Worm (Caenorhabditis elegans): Measurements from ENCODE around the gene lgc-30.

Gene lgc-30

DNA sequence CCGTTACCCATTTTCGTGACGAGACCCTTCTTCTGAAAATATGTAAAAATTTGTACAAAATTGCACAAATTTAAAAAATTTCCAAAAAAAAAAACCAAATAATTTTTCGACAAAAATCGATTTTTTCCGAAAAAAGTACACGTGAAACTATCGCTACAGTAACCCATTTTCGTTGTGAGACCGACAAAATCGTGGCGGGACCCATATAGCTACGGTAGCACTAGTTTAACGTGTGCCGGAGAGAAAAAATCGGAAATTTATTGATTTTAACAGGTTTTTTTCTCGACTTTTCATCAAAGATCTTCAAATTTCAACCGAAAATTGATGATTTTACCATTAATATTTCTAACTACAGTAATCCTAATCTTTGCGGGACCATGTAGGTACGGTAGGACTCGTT, 35.5 kb downstream of the lgc-30 start:
- TF ChIP-seq ceh-9 (tag; optimal IDR thresholded peaks at IDR 0.05) (no peak), nhr-11 (tag; optimal IDR thresholded peaks at IDR 0.05) (no peak)

DNA sequence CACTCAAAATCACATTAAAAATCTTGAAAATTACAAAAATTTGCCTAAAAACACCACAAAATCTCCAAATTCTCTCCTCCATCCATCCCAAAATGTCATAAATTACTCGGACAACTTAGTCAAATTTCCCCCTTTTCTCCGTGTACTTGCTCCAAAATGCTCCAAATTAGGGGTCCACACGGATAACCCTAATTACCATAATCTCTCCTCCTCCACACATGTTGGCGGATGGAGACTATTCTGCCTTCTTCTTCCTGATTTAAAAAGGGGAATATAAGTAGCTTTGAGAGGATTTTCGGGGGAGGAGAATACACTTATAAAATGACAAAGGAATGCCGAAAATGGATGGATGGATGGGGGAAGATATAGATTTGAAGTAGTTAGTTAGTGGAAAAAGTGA, 37.2 kb downstream of the lgc-30 start:
- TF ChIP-seq mdl-1 (tag; optimal IDR thresholded peaks at IDR 0.05) = no peak
- TF ChIP-seq fkh-10 (GFP tag; optimal IDR thresholded peaks at IDR 0.05) = peak; percentile 14

DNA sequence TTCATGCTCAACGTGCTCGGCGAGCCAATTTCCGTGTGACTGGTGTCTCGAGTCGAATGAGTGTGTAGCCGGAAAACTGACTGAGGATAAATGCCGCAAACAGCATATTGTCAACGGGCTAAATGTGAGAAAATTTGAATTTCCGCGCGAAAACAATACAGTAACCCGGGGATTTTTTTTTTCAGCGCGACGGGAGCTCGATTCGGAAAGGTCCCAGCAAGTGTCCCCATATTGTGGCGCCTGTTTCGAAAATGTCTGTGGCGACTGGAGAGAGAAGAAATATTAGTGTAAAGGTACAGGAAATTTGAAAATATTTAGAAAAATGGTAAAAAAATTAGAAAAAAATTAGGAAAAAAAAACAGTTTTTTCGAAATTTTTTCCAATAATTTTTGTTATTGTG, 46.4 kb downstream of the lgc-30 start:
- TF ChIP-seq nhr-28 (tag; optimal IDR thresholded peaks at IDR 0.05) (no peak), nhr-23 (tag; optimal IDR thresholded peaks at IDR 0.05) (no peak), ZK546.5 (tag; optimal IDR thresholded peaks at IDR 0.05) (no peak)

DNA sequence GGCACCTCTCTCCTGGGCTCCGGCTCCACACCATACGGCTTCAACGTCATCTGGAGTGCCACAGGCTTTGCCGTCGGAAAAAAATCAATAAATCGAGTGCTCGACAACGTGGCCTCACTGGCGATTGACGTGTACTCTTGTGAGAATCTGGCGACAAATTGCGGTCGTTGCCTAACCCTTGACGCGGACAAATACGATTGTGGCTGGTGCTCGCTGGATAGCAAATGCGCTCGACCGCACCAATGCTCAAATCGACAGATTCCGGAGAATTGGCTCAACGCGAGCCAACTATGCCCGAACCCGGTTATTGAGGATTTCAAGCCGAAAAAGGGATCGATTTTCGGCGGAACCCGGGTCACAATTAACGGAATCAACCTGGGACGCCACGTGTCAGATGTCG, 47.7 kb downstream of the lgc-30 start:
- TF ChIP-seq nhr-11 (tag; optimal IDR thresholded peaks at IDR 0.05) = no peak
- no peak for TF ChIP-seq lin-15B (tag; optimal IDR thresholded peaks at IDR 0.05)
- no peak for TF ChIP-seq ZK546.5 (tag; optimal IDR thresholded peaks at IDR 0.05)
- TF ChIP-seq nhr-43 (tag; optimal IDR thresholded peaks at IDR 0.05; ENCODE audit: poor library complexity, severe bottlenecking) = no peak
- TF ChIP-seq elt-1 (tag; optimal IDR thresholded peaks at IDR 0.05) = no peak
- no peak for TF ChIP-seq jun-1 (tag; optimal IDR thresholded peaks at IDR 0.05)
- TF ChIP-seq sea-2 (GFP tag; optimal IDR thresholded peaks at IDR 0.05) = no peak
- no peak for TF ChIP-seq egl-27 (tag; optimal IDR thresholded peaks at IDR 0.05)
- TF ChIP-seq pqm-1 (tag; optimal IDR thresholded peaks at IDR 0.05) = no peak
- no peak for TF ChIP-seq ceh-82 (tag; optimal IDR thresholded peaks at IDR 0.05)
- no peak for TF ChIP-seq daf-12 (tag; optimal IDR thresholded peaks at IDR 0.05)
- TF ChIP-seq fkh-10 (GFP tag; optimal IDR thresholded peaks at IDR 0.05) = no peak
- TF ChIP-seq unc-62 (GFP tag; optimal IDR thresholded peaks at IDR 0.05) = no peak
- no peak for TF ChIP-seq R02D3.7 (tag; optimal IDR thresholded peaks at IDR 0.05)
- TF ChIP-seq zag-1 (tag; optimal IDR thresholded peaks at IDR 0.05) = no peak
- TF ChIP-seq elt-2 (tag; optimal IDR thresholded peaks at IDR 0.05) = no peak
- no peak for TF ChIP-seq nhr-23 (tag; optimal IDR thresholded peaks at IDR 0.05)
- no peak for TF ChIP-seq mml-1 (tag; optimal IDR thresholded peaks at IDR 0.05)
- TF ChIP-seq fos-1 (tag; optimal IDR thresholded peaks at IDR 0.05) = no peak
- no peak for TF ChIP-seq nhr-77 (tag; optimal IDR thresholded peaks at IDR 0.05)

DNA sequence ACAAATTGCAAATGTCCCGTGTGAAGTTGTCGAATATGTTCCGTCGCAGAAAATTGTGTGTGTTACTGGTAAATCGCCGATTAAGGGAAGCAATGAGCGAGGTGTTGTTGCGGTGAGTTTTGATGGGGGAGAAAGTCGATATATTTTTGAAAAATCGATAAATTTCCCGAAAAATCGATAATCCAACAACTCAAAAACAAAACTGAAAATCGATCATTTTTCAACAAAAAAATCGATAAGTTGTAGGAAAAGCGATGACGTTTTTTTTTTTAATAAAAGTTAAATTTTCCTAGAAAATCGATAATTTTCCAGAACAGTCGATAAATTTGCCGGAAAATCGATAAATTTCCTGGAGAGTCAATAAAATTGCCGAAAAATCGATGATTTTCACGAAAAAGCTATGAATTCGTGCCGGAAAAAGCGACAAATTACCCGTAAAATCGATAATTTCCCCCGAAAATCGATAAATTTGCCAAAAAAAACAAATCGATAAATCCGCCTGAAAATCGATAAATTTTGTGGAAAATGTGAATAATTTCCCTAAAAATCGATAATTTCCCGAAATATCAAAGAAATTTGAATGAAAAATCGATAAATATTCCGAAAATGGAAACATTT, 48.2 kb downstream of the lgc-30 start:
- TF ChIP-seq daf-12 (tag; optimal IDR thresholded peaks at IDR 0.05) (no peak), ceh-28 (tag; optimal IDR thresholded peaks at IDR 0.05) (peak; percentile 87)

DNA sequence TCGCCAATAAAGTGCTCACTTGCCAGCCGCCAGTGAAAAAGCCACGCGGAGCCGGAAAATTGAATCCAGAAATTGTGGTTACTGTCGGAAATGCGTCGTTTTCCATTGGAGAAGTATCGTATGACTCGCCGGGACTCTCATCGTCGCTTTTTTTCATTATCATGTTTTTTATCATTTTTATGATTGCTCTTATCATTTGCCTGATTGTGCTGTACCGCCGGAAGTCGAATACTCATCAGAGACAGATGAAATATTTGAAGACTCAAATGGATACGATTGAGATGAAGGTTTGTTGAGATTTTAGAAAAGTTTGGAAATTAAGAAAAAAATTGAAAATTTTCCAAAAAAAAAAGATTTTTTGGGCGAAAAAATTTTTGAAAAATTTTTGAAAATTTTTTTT, 51.7 kb downstream of the lgc-30 start:
- TF ChIP-seq lin-15B (tag; optimal IDR thresholded peaks at IDR 0.05) (no peak), ZK546.5 (tag; optimal IDR thresholded peaks at IDR 0.05) (no peak), elt-2 (tag; optimal IDR thresholded peaks at IDR 0.05) (peak; percentile 55), zag-1 (tag; optimal IDR thresholded peaks at IDR 0.05) (no peak), eor-1 (tag; optimal IDR thresholded peaks at IDR 0.05) (no peak), egl-27 (tag; optimal IDR thresholded peaks at IDR 0.05) (no peak), nhr-77 (tag; optimal IDR thresholded peaks at IDR 0.05) (no peak), egl-5 (tag; optimal IDR thresholded peaks at IDR 0.05) (no peak)

DNA sequence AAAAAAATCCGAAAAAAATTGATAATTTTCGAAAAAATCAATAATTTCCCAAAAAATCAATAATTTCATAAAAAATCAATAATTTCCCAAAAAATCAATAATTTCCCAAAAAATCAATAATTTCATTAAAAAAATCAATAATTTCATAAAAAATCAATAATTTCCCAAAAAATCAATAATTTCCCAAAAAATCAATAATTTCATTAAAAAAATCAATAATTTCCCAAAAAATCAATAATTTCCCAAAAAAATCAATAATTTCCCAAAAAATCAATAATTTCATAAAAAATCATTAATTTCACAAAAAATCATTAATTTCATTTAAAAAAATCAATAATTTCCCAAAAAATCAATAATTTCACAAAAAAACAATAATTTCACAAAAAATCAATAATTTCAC, 53.1 kb downstream of the lgc-30 start:
- peak; percentile 98 for TF ChIP-seq ceh-28 (tag; optimal IDR thresholded peaks at IDR 0.05)

DNA sequence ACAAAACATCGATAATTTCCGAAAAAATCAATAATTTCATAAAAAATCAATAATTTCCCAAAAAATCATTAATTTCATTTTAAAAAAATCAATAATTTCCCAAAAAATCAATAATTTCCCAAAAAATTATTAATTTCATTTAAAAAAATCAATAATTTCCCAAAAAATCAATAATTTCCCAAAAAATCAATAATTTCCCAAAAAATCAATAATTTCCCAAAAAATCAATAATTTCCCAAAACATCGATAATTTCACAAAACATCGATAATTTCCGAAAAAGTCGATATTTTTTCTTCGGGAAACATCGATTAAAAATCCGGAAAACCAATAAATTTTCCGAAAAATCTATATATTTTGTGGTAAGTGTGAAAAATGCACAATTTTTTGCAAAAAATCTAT, 53.6 kb downstream of the lgc-30 start:
- peak; percentile 90 for TF ChIP-seq ceh-28 (tag; optimal IDR thresholded peaks at IDR 0.05)

DNA sequence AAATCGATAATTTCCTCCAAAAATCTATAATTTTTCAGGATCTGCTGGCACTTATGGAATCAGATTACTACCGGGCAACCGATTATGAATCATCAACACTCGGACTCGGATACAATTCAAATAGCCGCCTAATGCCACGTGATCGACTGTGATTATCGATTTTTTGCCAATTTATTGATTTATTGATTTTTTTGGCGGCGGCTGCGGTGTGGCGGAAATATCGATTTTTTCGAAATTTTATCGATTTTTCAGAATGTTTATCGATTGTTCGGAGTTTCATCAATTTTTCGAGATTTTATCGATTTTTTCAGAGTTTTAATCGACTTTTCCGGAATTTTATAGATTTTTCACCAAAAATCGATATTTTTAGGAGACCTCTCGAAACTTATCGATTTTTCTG, 58.9 kb downstream of the lgc-30 start:
- TF ChIP-seq ceh-28 (tag; optimal IDR thresholded peaks at IDR 0.05) = peak; percentile 99
- TF ChIP-seq aly-2 (tag; optimal IDR thresholded peaks at IDR 0.05) = no peak
- TF ChIP-seq egl-5 (tag; optimal IDR thresholded peaks at IDR 0.05) = no peak

All from whole organism, L3 larva.